Worm (Caenorhabditis elegans) whole organism, L4/young adult: ENCODE data around the gene zig-10.

ENCODE experiments used
- W03F9.2 ChIP-seq: fragments of 150-350 bp; optimal IDR thresholded peaks from 2 replicates; lab custom pipeline; 2014; ENCODE audit warnings: missing biosample characterization, missing genetic modification characterization
- dao-5 ChIP-seq: sonication (generic microtip); optimal IDR thresholded peaks from 2 replicates; lab custom pipeline; 2016; ENCODE audit warnings: missing genotype, missing genetic modification characterization, moderate library complexity, missing compliant biosample characterization
- him-1 ChIP-seq: sonication (generic microtip); optimal IDR thresholded peaks from 2 replicates; lab custom pipeline; 2016; ENCODE audit warnings: missing genotype, missing genetic modification reagents, missing genetic modification characterization, missing compliant biosample characterization

ce11 chrII:6448656-6449055 lies 50.1 kb downstream of the zig-10 start:
- no peak for TF ChIP-seq dao-5
- TF ChIP-seq him-1 (tag; lab: Kevin White, UChicago): no peak
- no peak for TF ChIP-seq W03F9.2 (tag; lab: Kevin White, UChicago)
